Fruit fly (Drosophila melanogaster): Measurements from ENCODE around the gene eff.
A peak's percentile ranks its signal among the peaks of the same experiment; 100 is the strongest.

The eff gene

DNA sequence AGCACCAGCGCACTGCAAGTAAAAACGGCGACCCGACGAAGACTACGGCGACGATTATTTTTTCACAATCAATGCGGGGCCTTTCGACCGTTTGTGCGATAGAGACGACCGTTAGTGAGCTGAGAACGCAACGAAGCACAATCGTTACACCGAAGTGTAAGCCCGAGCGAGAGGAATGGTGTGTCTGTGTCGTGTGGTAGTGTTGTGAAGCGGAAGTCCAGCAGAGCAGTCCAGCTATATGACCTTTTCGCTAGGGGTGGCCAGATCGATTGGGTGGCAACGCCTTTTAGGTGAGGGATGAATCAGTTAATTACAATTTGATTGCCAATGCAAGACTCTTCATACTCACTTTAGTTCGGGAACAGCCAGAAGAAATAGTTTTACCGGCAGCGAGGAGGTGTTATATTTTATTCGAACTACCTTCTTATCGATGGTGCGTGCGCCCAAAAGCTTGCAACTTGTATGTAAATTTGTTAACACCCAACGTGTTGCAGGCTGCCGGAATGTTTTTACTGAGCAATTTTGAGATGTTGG lies 394 bp downstream of the eff start (continued):
- peak; percentile 47 for TF ChIP-seq Dek (tag; optimal IDR thresholded peaks at IDR 0.05)
- peak; percentile 61 for TF ChIP-seq Abd-B (GFP tag; optimal IDR thresholded peaks at IDR 0.05)
- TF ChIP-seq CG4707 (GFP tag; optimal IDR thresholded peaks at IDR 0.05): no peak
- TF ChIP-seq nmo (GFP tag; optimal IDR thresholded peaks at IDR 0.05): peak; percentile 51
- TF ChIP-seq en (GFP tag; optimal IDR thresholded peaks at IDR 0.05): no peak
- no peak; the same call in 1 of the 2 replicates for TF ChIP-seq CG42726 (GFP tag; IDR thresholded peaks at IDR 0.05; ENCODE audit: partially characterized antibody)
- peak; percentile 57 for TF ChIP-seq Hey (tag; optimal IDR thresholded peaks at IDR 0.05)
- TF ChIP-seq CG3163 (GFP tag; optimal IDR thresholded peaks at IDR 0.05): peak; percentile 69
- TF ChIP-seq CG8359 (GFP tag; optimal IDR thresholded peaks at IDR 0.05; ENCODE audit: borderline replicate concordance): no peak
- TF ChIP-seq CG13894 (tag; optimal IDR thresholded peaks at IDR 0.05): peak; percentile 84
- TF ChIP-seq mld (GFP tag; IDR thresholded peaks at IDR 0.05; ENCODE audit: partially characterized antibody): no peak
- TF ChIP-seq Fer2 (tag; optimal IDR thresholded peaks at IDR 0.05): peak; percentile 26
- no peak for TF ChIP-seq Nf-YA (GFP tag; IDR thresholded peaks at IDR 0.05)
- peak; percentile 83 for TF ChIP-seq ftz-f1 (GFP tag; optimal IDR thresholded peaks at IDR 0.05)
- TF ChIP-seq BEAF-32 (GFP tag; optimal IDR thresholded peaks at IDR 0.05): no peak
- TF ChIP-seq CG6654 (GFP tag; optimal IDR thresholded peaks at IDR 0.05): peak; percentile 21
- peak; percentile 46; the same call in 1 of the 2 replicates for TF ChIP-seq CG6689 (GFP tag; IDR thresholded peaks at IDR 0.05)
- peak; percentile 75 for TF ChIP-seq Nf-YC (tag; optimal IDR thresholded peaks at IDR 0.05)
- TF ChIP-seq gro (GFP tag; optimal IDR thresholded peaks at IDR 0.05): peak; percentile 77
- TF ChIP-seq Deaf1 (tag; optimal IDR thresholded peaks at IDR 0.05): peak; percentile 96
- peak; percentile 49 for TF ChIP-seq CG17186 (GFP tag; optimal IDR thresholded peaks at IDR 0.05)
- TF ChIP-seq CG7987 (GFP tag; optimal IDR thresholded peaks at IDR 0.05): peak; percentile 46
- TF ChIP-seq CG9817 (tag; optimal IDR thresholded peaks at IDR 0.05): peak; percentile 59
- no peak for TF ChIP-seq Stat92E (GFP tag; optimal IDR thresholded peaks at IDR 0.05)
- no peak for TF ChIP-seq Poxn (GFP tag; IDR thresholded peaks at IDR 0.05)
- peak; percentile 42 for TF ChIP-seq repo (GFP tag; optimal IDR thresholded peaks at IDR 0.05)
- TF ChIP-seq TFAM (GFP tag; optimal IDR thresholded peaks at IDR 0.05): no peak
- peak; percentile 47; the same call in 1 of the 2 replicates for TF ChIP-seq MBD-R2 (GFP tag; IDR thresholded peaks at IDR 0.05)
- TF ChIP-seq CG11247 (GFP tag; IDR thresholded peaks at IDR 0.05): peak; percentile 79
- TF ChIP-seq CG11085 (GFP tag; IDR thresholded peaks at IDR 0.05): peak; percentile 52; the same call in 1 of the 2 replicates
- TF ChIP-seq Lim3 (GFP tag; IDR thresholded peaks at IDR 0.05): no peak
- TF ChIP-seq nau (GFP tag; optimal IDR thresholded peaks at IDR 0.05): no peak
- no peak for TF ChIP-seq slou (GFP tag; optimal IDR thresholded peaks at IDR 0.05)
- TF ChIP-seq CG2202 (tag; optimal IDR thresholded peaks at IDR 0.05): peak; percentile 41
- TF ChIP-seq CG11696 (GFP tag; IDR thresholded peaks at IDR 0.05): no peak
- TF ChIP-seq CG3838 (GFP tag; optimal IDR thresholded peaks at IDR 0.05): no peak
- TF ChIP-seq CG6765 (GFP tag; optimal IDR thresholded peaks at IDR 0.05): peak; percentile 52
- peak; percentile 36 for TF ChIP-seq crc (GFP tag; optimal IDR thresholded peaks at IDR 0.05)
- no peak for TF ChIP-seq Chrac-16 (GFP tag; optimal IDR thresholded peaks at IDR 0.05)
- TF ChIP-seq CG8944 (GFP tag; optimal IDR thresholded peaks at IDR 0.05): peak; percentile 68
- TF ChIP-seq CG11560 (tag; IDR thresholded peaks at IDR 0.05): no peak
- peak; percentile 33 for TF ChIP-seq unpg (GFP tag; optimal IDR thresholded peaks at IDR 0.05)
- peak; percentile 59 for TF ChIP-seq Jarid2 (GFP tag; optimal IDR thresholded peaks at IDR 0.05)
- no peak; the same call in 1 of the 2 replicates for TF ChIP-seq hbn (GFP tag; IDR thresholded peaks at IDR 0.05; ENCODE audit: partially characterized antibody)
- peak; percentile 41 for TF ChIP-seq slp2 (GFP tag; optimal IDR thresholded peaks at IDR 0.05)
- TF ChIP-seq onecut (GFP tag; IDR thresholded peaks at IDR 0.05): peak; percentile 78
- no peak for TF ChIP-seq CG12104 (GFP tag; optimal IDR thresholded peaks at IDR 0.05)
- TF ChIP-seq al (GFP tag; IDR thresholded peaks at IDR 0.05): peak; percentile 65; the same call in 1 of the 2 replicates
- TF ChIP-seq CG30403 (GFP tag; optimal IDR thresholded peaks at IDR 0.05): peak; percentile 61

Data from whole organism, embryonic.